Worm (Caenorhabditis elegans) whole organism, mixed stage, embryonic: ENCODE results near the gene C56C10.4.

Experiments
- ceh-43 ChIP-seq: fragments of 200-800 bp; sonication (Bioruptor generic); optimal IDR thresholded peaks from 2 replicates; lab custom pipeline; 2018; ENCODE audit warnings: mild to moderate bottlenecking, missing genetic modification characterization, moderate library complexity, missing compliant biosample characterization
- elt-1 ChIP-seq: sonication (generic microtip); optimal IDR thresholded peaks from 2 replicates; lab custom pipeline; 2017; ENCODE audit warnings: missing genetic modification characterization, mild to moderate bottlenecking, missing compliant biosample characterization, antibody characterized with exemption, moderate library complexity, borderline replicate concordance; ENCODE audit not compliant: insufficient read depth
- lin-13 ChIP-seq: fragments of 150-350 bp; optimal IDR thresholded peaks from 2 replicates; lab custom pipeline; 2014; ENCODE audit warnings: missing biosample characterization, missing genetic modification characterization
- lsy-2 ChIP-seq: fragments of 150-350 bp; optimal IDR thresholded peaks from 2 replicates; lab custom pipeline; 2014; ENCODE audit warnings: missing biosample characterization, missing genetic modification characterization
- mep-1 ChIP-seq: fragments of 150-350 bp; optimal IDR thresholded peaks from 2 replicates; lab custom pipeline; 2017; ENCODE audit warnings: missing biosample characterization, missing genetic modification reagents, missing genetic modification characterization, inconsistent platforms
- nhr-237 ChIP-seq: fragments of 150-350 bp; optimal IDR thresholded peaks from 2 replicates; lab custom pipeline; 2014; ENCODE audit warnings: missing biosample characterization, missing genetic modification characterization
- nhr-76 ChIP-seq: sonication (generic microtip); optimal IDR thresholded peaks from 2 replicates; lab custom pipeline; 2017; ENCODE audit warnings: missing biosample characterization, missing genetic modification characterization
- pha-4 ChIP-seq: fragments of 150-350 bp; optimal IDR thresholded peaks from 2 replicates; lab custom pipeline; 2018; ENCODE audit warnings: missing biosample characterization, missing genetic modification reagents, missing genetic modification characterization
- sem-2 ChIP-seq: fragments of 200-800 bp; sonication (Bioruptor generic); optimal IDR thresholded peaks from 2 replicates; lab custom pipeline; 2018; ENCODE audit warnings: mild to moderate bottlenecking, missing genetic modification characterization, missing compliant biosample characterization
- tbx-8 ChIP-seq: fragments of 200-800 bp; sonication (Bioruptor generic); optimal IDR thresholded peaks from 2 replicates; lab custom pipeline; 2018; ENCODE audit warnings: mild to moderate bottlenecking, missing genetic modification characterization, moderate library complexity, missing compliant biosample characterization
- unc-120 ChIP-seq: sonication (generic microtip); optimal IDR thresholded peaks from 2 replicates; lab custom pipeline; 2017; ENCODE audit warnings: missing genetic modification characterization, missing compliant biosample characterization; ENCODE audit not compliant: poor library complexity, severe bottlenecking
- unc-39 ChIP-seq: fragments of 150-350 bp; optimal IDR thresholded peaks from 2 replicates; lab custom pipeline; 2014; ENCODE audit warnings: missing biosample characterization, missing genetic modification characterization
- unc-62 ChIP-seq: fragments of 150-350 bp; optimal IDR thresholded peaks from 2 replicates; lab custom pipeline; 2014; ENCODE audit warnings: missing biosample characterization, missing genetic modification reagents, missing genetic modification characterization

DNA sequence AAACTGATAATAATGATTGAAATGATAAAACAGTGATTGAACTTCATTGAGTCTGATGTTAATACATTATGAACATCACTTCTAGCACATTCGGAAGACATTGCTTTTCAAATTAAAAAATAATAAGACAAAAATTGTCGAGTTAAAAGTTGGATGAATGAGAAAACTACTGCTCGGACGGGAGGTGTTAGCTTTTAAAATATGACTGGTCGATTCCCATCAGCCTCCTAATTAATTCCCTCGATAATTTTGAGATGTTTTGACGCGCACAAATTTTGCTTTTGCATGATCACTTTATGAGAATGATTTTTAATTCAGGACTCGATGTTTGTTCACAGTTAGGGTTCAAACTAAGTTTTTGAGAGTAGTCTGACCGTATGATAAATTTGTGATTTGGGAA is 9.2 kb upstream of the C56C10.4 start, which contains the start of gene sra-28:
- TF ChIP-seq nhr-76 (tag; lab: Kevin White, UChicago), result no peak
- TF ChIP-seq unc-120 (tag; lab: Kevin White, UChicago), result no peak
- TF ChIP-seq sem-2 (GFP tag; lab: Kevin White, UChicago), result no peak
- no peak for TF ChIP-seq lin-13
- TF ChIP-seq unc-62, result no peak
- no peak for TF ChIP-seq ceh-43 (GFP tag; lab: Kevin White, UChicago)
- no peak for TF ChIP-seq unc-39 (tag; lab: Kevin White, UChicago)
- no peak for TF ChIP-seq mep-1 (tag; lab: Kevin White, UChicago)
- no peak for TF ChIP-seq pha-4 (tag; lab: Kevin White, UChicago)
- TF ChIP-seq tbx-8, result no peak
- no peak for TF ChIP-seq lsy-2 (tag; lab: Kevin White, UChicago)
- TF ChIP-seq nhr-237, result no peak
- no peak for TF ChIP-seq elt-1 (tag; lab: Kevin White, UChicago)
